Worm (Caenorhabditis elegans): Measurements from ENCODE around the gene B0507.1.

B0507.1 gene

ce11 chrV:8739136-8739535 is 37.2 kb upstream of the B0507.1 start, which contains the start of gene ZC196.2:
TSS of gene ZC196.2 (plus strand) at chrV:8739436.
- TF ChIP-seq mep-1 (tag; optimal IDR thresholded peaks at IDR 0.05) (no peak), ces-1 (GFP tag; optimal IDR thresholded peaks at IDR 0.05) (no peak), snpc-4 (tag; optimal IDR thresholded peaks at IDR 0.05) (no peak), M03D4.4 (tag; optimal IDR thresholded peaks at IDR 0.05) (no peak), lin-13 (tag; optimal IDR thresholded peaks at IDR 0.05) (no peak), sptf-1 (tag; optimal IDR thresholded peaks at IDR 0.05) (no peak), sem-2 (GFP tag; optimal IDR thresholded peaks at IDR 0.05) (no peak), unc-62 (GFP tag; optimal IDR thresholded peaks at IDR 0.05) (no peak), blmp-1 (tag; optimal IDR thresholded peaks at IDR 0.05) (no peak), nhr-237 (tag; optimal IDR thresholded peaks at IDR 0.05) (no peak), nhr-28 (tag; optimal IDR thresholded peaks at IDR 0.05) (no peak)

DNA sequence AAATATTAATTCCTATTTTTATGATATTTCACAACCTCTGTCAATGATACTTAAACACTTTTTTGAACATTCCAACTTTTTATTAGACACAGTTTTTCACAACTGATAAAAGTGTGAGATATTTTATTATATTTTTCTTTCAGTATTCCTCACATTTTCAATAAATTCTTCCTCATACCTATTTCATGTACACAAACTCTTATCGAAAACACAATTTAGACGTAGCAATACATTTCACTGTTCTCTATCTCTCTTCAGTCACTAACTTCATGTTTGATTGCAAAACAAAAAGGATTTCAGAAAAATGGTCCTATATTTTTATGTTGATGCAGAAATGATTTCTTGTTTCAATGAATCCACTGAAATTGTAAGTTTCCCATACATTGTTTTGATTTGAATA is 30.5 kb upstream of the B0507.1 start, which contains the start of gene B0507.6:
TSS of gene B0507.6 (plus strand) at position 301 of the 400 bp plus-strand sequence.
- TF ChIP-seq flh-1 (GFP tag; optimal IDR thresholded peaks at IDR 0.05) (no peak), lin-32 (GFP tag; optimal IDR thresholded peaks at IDR 0.05) (no peak), lsy-2 (tag; optimal IDR thresholded peaks at IDR 0.05) (no peak), ces-1 (GFP tag; optimal IDR thresholded peaks at IDR 0.05) (no peak), unc-120 (tag; optimal IDR thresholded peaks at IDR 0.05; ENCODE audit: poor library complexity, severe bottlenecking) (no peak), nhr-237 (tag; optimal IDR thresholded peaks at IDR 0.05) (no peak), nhr-12 (tag; optimal IDR thresholded peaks at IDR 0.05) (no peak), elt-3 (tag; optimal IDR thresholded peaks at IDR 0.05) (no peak), zip-8 (tag; optimal IDR thresholded peaks at IDR 0.05) (no peak), nhr-28 (tag; optimal IDR thresholded peaks at IDR 0.05) (no peak), ceh-39 (tag; optimal IDR thresholded peaks at IDR 0.05) (no peak), ceh-43 (GFP tag; optimal IDR thresholded peaks at IDR 0.05) (no peak), hlh-1 (tag; optimal IDR thresholded peaks at IDR 0.05) (no peak), unc-39 (tag; optimal IDR thresholded peaks at IDR 0.05) (no peak), sem-2 (GFP tag; optimal IDR thresholded peaks at IDR 0.05) (no peak), sptf-1 (tag; optimal IDR thresholded peaks at IDR 0.05) (no peak), pha-4 (tag; optimal IDR thresholded peaks at IDR 0.05) (no peak)

- TF ChIP-seq hlh-1 (tag; optimal IDR thresholded peaks at IDR 0.05) (no peak), ceh-43 (GFP tag; optimal IDR thresholded peaks at IDR 0.05) (no peak), flh-1 (GFP tag; optimal IDR thresholded peaks at IDR 0.05) (no peak), unc-62 (GFP tag; optimal IDR thresholded peaks at IDR 0.05) (no peak), unc-120 (tag; optimal IDR thresholded peaks at IDR 0.05; ENCODE audit: poor library complexity, severe bottlenecking) (no peak), mls-2 (tag; optimal IDR thresholded peaks at IDR 0.05) (no peak), nhr-76 (tag; optimal IDR thresholded peaks at IDR 0.05) (no peak), tbx-8 (GFP tag; optimal IDR thresholded peaks at IDR 0.05) (no peak), lin-13 (tag; optimal IDR thresholded peaks at IDR 0.05) (no peak)
These were observed 23.0 kb upstream of the B0507.1 start, which contains the start of gene B0507.5 for ce11 chrV:8753395-8753794. TSS of gene B0507.5 (plus strand) at chrV:8753695.

DNA sequence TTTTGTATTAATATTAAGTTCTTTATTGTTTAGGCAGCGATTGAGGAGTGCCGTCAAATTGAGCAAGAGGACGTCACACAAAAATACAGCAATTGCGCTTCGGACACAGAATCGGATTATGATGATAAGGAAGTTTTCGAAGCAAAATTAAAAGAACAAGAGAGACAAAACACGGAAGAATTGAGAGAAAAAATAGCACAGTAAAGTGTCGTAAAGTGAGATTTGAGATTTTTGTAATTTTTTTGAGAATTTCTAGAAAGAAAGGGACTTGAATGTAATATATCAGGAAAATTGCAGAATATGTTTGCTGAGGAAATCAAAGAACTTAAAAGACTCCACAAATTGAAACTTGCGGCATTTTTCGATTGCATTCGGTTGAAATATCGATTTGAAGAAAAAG is 21.7 kb upstream of the B0507.1 start, which contains the start of gene B0507.4:
TSS of gene B0507.4 (plus strand) at position 301 of the 400 bp plus-strand sequence.
- TF ChIP-seq unc-120 (tag; optimal IDR thresholded peaks at IDR 0.05; ENCODE audit: poor library complexity, severe bottlenecking) = no peak
- no peak for TF ChIP-seq ceh-43 (GFP tag; optimal IDR thresholded peaks at IDR 0.05)
- TF ChIP-seq ces-1 (GFP tag; optimal IDR thresholded peaks at IDR 0.05) = no peak
- TF ChIP-seq snpc-4 (tag; optimal IDR thresholded peaks at IDR 0.05) = no peak
- TF ChIP-seq mls-2 (tag; optimal IDR thresholded peaks at IDR 0.05) = no peak
- no peak for TF ChIP-seq bed-3 (GFP tag; optimal IDR thresholded peaks at IDR 0.05)
- TF ChIP-seq unc-62 (GFP tag; optimal IDR thresholded peaks at IDR 0.05) = no peak
- no peak for TF ChIP-seq blmp-1 (tag; optimal IDR thresholded peaks at IDR 0.05)
- no peak for TF ChIP-seq ceh-39 (tag; optimal IDR thresholded peaks at IDR 0.05)
- TF ChIP-seq ztf-11 (tag; optimal IDR thresholded peaks at IDR 0.05) = no peak
- TF ChIP-seq lsy-2 (tag; optimal IDR thresholded peaks at IDR 0.05) = no peak
- no peak for TF ChIP-seq nhr-2 (tag; optimal IDR thresholded peaks at IDR 0.05)
- no peak for TF ChIP-seq mep-1 (tag; optimal IDR thresholded peaks at IDR 0.05)
- no peak for TF ChIP-seq tbx-8 (GFP tag; optimal IDR thresholded peaks at IDR 0.05)
- TF ChIP-seq nhr-28 (tag; optimal IDR thresholded peaks at IDR 0.05) = no peak
- no peak for TF ChIP-seq elt-3 (tag; optimal IDR thresholded peaks at IDR 0.05)

DNA sequence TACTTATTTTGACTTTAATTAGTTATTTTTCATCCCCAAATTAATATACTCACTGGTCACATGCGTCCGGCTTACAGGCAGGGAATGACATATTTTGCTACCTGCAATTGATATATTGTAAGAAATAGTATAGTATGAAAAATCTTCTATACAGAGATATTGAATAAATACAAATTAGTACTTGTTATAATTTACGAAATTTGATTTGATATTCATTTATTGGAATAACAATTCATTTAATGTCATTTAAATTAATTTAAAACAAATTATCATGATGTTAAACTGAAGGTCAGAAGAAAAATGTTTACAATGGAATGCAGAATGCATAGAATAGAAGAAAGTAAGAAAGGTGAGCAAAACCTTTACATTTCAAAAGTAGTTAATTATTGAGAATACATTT is 17.8 kb upstream of the B0507.1 start, which contains the start of gene B0507.7:
TSS of gene B0507.7 (minus strand) at position 101 of the 400 bp plus-strand sequence.
- TF ChIP-seq nhr-28 (tag; optimal IDR thresholded peaks at IDR 0.05) = no peak
- no peak for TF ChIP-seq sptf-1 (tag; optimal IDR thresholded peaks at IDR 0.05)
- no peak for TF ChIP-seq zip-8 (tag; optimal IDR thresholded peaks at IDR 0.05)
- no peak for TF ChIP-seq unc-39 (tag; optimal IDR thresholded peaks at IDR 0.05)
- TF ChIP-seq ces-1 (GFP tag; optimal IDR thresholded peaks at IDR 0.05) = no peak
